Worm (Caenorhabditis elegans): ENCODE measurements around the gene Y37A1B.4.

Gene Y37A1B.4

DNA sequence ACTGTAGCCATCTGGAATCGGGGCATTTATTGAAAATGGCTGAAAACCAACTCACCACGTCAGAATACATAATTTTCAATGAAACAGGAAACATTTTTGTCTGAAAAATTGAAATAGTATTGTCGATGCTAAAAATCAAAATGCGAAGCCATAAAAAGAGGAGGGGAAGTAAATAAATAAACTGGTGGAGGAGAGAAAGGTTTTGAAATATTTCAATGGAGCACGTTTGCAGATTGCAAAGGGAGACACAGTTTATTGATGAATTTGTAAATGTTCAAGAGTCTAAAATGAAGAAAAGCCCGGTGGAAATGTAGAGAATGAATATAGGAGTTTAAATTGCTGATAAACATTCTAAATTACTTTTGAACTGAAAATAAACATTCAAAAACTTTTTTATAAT lies 42.5 kb upstream of the Y37A1B.4 start, which contains the start of gene F52B11.5:
Gene F52B11.5, minus strand, starts transcription at position 178 of the 400 bp plus-strand sequence.
- TF ChIP-seq elt-2 (tag; optimal IDR thresholded peaks at IDR 0.05) (peak; percentile 11), fos-1 (tag; optimal IDR thresholded peaks at IDR 0.05) (no peak), R02D3.7 (tag; optimal IDR thresholded peaks at IDR 0.05) (no peak), snpc-4 (tag; optimal IDR thresholded peaks at IDR 0.05) (no peak), ceh-82 (tag; optimal IDR thresholded peaks at IDR 0.05) (no peak), mdl-1 (tag; optimal IDR thresholded peaks at IDR 0.05) (no peak), nhr-11 (tag; optimal IDR thresholded peaks at IDR 0.05) (no peak), pqm-1 (tag; optimal IDR thresholded peaks at IDR 0.05) (peak; percentile 8), skn-1 (tag; optimal IDR thresholded peaks at IDR 0.05) (peak; percentile 3), nhr-28 (tag; optimal IDR thresholded peaks at IDR 0.05) (no peak), nhr-67 (tag; optimal IDR thresholded peaks at IDR 0.05) (no peak), sea-2 (GFP tag; optimal IDR thresholded peaks at IDR 0.05) (no peak), elt-3 (tag; optimal IDR thresholded peaks at IDR 0.05) (no peak), pha-4 (tag; optimal IDR thresholded peaks at IDR 0.05) (peak; percentile 91), ztf-11 (tag; optimal IDR thresholded peaks at IDR 0.05) (no peak), zag-1 (tag; optimal IDR thresholded peaks at IDR 0.05) (no peak), nhr-237 (tag; optimal IDR thresholded peaks at IDR 0.05) (no peak), fkh-10 (GFP tag; optimal IDR thresholded peaks at IDR 0.05) (no peak), mml-1 (tag; optimal IDR thresholded peaks at IDR 0.05) (no peak), hmg-11 (tag; optimal IDR thresholded peaks at IDR 0.05) (no peak)

DNA sequence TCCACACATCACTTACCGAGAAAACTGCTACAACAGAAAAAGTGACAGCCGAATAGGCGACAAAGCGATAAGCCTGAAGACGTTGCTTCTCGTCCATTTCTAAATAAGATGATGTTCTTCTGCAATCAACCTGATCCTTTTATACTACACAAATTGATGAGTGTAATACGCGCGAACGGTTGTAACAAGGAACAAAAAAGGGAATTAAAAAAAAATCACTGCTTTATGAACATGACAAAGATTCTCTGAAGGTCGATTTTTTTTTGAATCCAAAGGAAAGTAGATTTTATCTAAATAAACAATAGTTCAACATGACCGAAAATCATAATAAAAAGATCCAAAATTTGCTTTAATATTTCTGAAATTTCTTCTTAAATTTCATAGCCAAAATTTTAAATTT lies 38.7 kb upstream of the Y37A1B.4 start, which contains the start of gene col-133:
Gene col-133, minus strand, starts transcription at position 101 of the 400 bp plus-strand sequence.
- TF ChIP-seq jun-1 (tag; optimal IDR thresholded peaks at IDR 0.05): no peak
- TF ChIP-seq nhr-12 (tag; optimal IDR thresholded peaks at IDR 0.05): no peak
- peak; percentile 12 for TF ChIP-seq nhr-25 (tag; optimal IDR thresholded peaks at IDR 0.05)
- TF ChIP-seq sea-2 (GFP tag; optimal IDR thresholded peaks at IDR 0.05): no peak
- no peak for TF ChIP-seq daf-12 (tag; optimal IDR thresholded peaks at IDR 0.05)
- TF ChIP-seq ama-1 (optimal IDR thresholded peaks at IDR 0.05): no peak
- no peak for TF ChIP-seq ceh-9 (tag; optimal IDR thresholded peaks at IDR 0.05)
- no peak for TF ChIP-seq elt-3 (tag; optimal IDR thresholded peaks at IDR 0.05)

DNA sequence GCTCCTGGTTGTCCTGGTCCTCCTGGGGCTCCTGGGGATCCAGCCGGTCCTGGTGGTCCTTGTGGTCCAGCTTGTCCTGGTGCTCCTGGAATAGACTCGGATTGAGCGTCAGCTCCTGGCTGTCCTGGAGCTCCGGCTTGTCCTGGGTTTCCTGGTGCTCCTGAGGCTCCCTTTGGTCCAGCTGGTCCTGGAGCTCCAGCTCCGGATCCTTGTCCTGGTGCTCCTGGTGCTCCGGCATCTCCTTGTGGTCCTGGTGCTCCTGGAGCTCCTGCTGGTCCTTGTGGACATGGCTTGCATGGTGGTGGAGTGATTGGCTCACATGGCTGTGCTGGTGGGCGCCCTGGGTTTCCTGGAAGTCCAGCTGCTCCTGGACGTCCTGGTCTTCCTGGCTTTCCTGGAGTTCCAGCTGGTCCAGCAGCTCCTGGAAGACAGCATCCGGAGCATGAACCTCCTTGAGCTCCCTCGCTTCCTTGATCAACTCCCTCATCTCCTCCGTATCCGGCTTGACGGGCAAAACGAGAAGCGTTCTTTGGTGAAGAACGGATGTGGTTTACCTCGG lies 38.1 kb upstream of the Y37A1B.4 start:
- TF ChIP-seq fos-1 (tag; optimal IDR thresholded peaks at IDR 0.05): no peak
- TF ChIP-seq nhr-28 (tag; optimal IDR thresholded peaks at IDR 0.05): no peak
- TF ChIP-seq skn-1 (tag; optimal IDR thresholded peaks at IDR 0.05): no peak
- TF ChIP-seq ZK546.5 (tag; optimal IDR thresholded peaks at IDR 0.05): no peak
- TF ChIP-seq mml-1 (tag; optimal IDR thresholded peaks at IDR 0.05): no peak
- no peak for TF ChIP-seq ceh-82 (tag; optimal IDR thresholded peaks at IDR 0.05)
- no peak for TF ChIP-seq nhr-67 (tag; optimal IDR thresholded peaks at IDR 0.05)
- TF ChIP-seq egl-5 (tag; optimal IDR thresholded peaks at IDR 0.05): no peak
- TF ChIP-seq hmg-11 (tag; optimal IDR thresholded peaks at IDR 0.05): no peak
- no peak for TF ChIP-seq ceh-16 (tag; optimal IDR thresholded peaks at IDR 0.05)
- TF ChIP-seq ceh-9 (tag; optimal IDR thresholded peaks at IDR 0.05): no peak

DNA sequence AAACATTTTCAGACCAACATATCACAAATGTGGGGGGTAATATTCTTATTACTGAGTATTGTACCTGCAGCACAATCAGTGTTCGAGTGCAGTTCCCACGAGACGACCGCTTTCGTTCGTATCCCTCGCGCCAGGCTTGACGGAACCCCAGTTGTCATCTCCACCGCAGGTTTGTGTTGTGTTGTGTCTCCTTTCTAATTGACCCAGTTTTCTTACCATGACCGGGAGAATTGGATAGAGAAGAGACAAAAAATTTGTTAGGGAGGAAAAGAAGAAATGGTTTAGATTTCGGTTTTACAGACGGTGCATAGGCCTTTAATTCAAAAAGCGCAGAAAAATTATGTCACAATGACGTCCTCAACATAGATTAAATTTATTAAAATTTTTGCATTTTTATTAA lies 30.7 kb upstream of the Y37A1B.4 start, which contains the start of gene noah-2:
Gene noah-2, plus strand, starts transcription at position 13 of the 400 bp plus-strand sequence.
- TF ChIP-seq nhr-23 (tag; optimal IDR thresholded peaks at IDR 0.05): peak; percentile 66
- TF ChIP-seq pqm-1 (tag; optimal IDR thresholded peaks at IDR 0.05): no peak
- peak; percentile 15 for TF ChIP-seq ama-1 (optimal IDR thresholded peaks at IDR 0.05)
- no peak for TF ChIP-seq nhr-67 (tag; optimal IDR thresholded peaks at IDR 0.05)
- TF ChIP-seq nhr-43 (tag; optimal IDR thresholded peaks at IDR 0.05; ENCODE audit: poor library complexity, severe bottlenecking): peak; percentile 1
- TF ChIP-seq aly-2 (tag; optimal IDR thresholded peaks at IDR 0.05): no peak

DNA sequence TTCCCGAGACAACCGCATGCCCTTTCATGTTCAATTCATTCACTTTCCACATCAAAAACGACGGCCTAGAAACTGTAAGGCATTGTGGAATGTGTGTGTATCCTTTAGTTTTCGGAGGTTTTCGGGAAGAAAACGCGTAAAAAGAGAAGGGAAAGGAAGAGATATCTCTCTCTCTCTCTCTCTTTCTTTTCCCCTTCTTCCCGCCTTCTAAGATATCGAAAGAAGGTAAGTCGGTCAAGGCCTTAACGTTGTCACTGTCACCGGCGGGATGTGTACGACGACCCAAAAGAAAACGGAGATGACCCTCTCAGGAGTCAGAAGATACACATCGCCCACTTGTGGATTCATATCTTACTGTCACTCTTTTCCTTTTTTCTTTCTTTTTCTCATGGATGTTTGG lies 29.2 kb upstream of the Y37A1B.4 start:
- TF ChIP-seq nhr-237 (tag; optimal IDR thresholded peaks at IDR 0.05) (no peak), nhr-23 (tag; optimal IDR thresholded peaks at IDR 0.05) (peak; percentile 94), mml-1 (tag; optimal IDR thresholded peaks at IDR 0.05) (no peak), aly-2 (tag; optimal IDR thresholded peaks at IDR 0.05) (no peak), mdl-1 (tag; optimal IDR thresholded peaks at IDR 0.05) (no peak), nhr-67 (tag; optimal IDR thresholded peaks at IDR 0.05) (no peak), pha-4 (tag; optimal IDR thresholded peaks at IDR 0.05) (no peak), nhr-43 (tag; optimal IDR thresholded peaks at IDR 0.05; ENCODE audit: poor library complexity, severe bottlenecking) (no peak), unc-39 (tag; optimal IDR thresholded peaks at IDR 0.05) (no peak), ceh-82 (tag; optimal IDR thresholded peaks at IDR 0.05) (no peak), nhr-25 (tag; optimal IDR thresholded peaks at IDR 0.05) (peak; percentile 68), egl-5 (tag; optimal IDR thresholded peaks at IDR 0.05) (no peak), nhr-28 (tag; optimal IDR thresholded peaks at IDR 0.05) (no peak)

Data from whole organism, L3 larva.